Worm (Caenorhabditis elegans): ENCODE data around the gene F56C4.4.

F56C4.4 gene

DNA sequence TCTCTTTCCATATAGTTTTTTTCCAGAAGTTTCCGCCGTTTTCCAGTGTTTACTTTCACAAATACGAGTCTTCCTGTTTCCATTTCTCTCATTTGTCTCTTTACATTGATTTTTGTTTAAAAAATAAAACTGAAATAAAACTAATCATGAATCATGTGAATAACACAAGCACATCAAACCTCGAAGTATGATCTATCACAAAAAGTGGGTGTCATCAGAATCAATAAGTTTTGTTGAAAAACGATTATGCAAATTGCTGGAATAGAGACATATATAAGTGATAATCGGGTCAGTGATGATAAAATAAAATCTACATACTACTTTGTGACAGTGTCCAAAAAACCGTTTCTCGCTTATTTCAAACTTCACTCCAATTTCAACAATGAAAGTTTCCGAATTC lies 10.3 kb downstream of the F56C4.4 start, which contains the start of gene R09H10.7:
Gene R09H10.7, plus strand, starts transcription at position 301 of the 400 bp plus-strand sequence.
- TF ChIP-seq nhr-23 (tag; optimal IDR thresholded peaks at IDR 0.05), result no peak
- no peak for TF ChIP-seq nhr-21 (tag; optimal IDR thresholded peaks at IDR 0.05)
- TF ChIP-seq egl-27 (tag; optimal IDR thresholded peaks at IDR 0.05), result no peak
- no peak for TF ChIP-seq lin-13 (GFP tag; optimal IDR thresholded peaks at IDR 0.05)
- no peak for TF ChIP-seq elt-1 (tag; optimal IDR thresholded peaks at IDR 0.05)
- TF ChIP-seq C34F6.9 (tag; optimal IDR thresholded peaks at IDR 0.05), result no peak
- TF ChIP-seq F13H6.1 (tag; optimal IDR thresholded peaks at IDR 0.05), result no peak
- TF ChIP-seq nhr-25 (tag; optimal IDR thresholded peaks at IDR 0.05), result no peak
- no peak for TF ChIP-seq crh-2 (tag; optimal IDR thresholded peaks at IDR 0.05)
- no peak for TF ChIP-seq mbf-1 (tag; optimal IDR thresholded peaks at IDR 0.05)
- no peak for TF ChIP-seq snpc-4 (tag; optimal IDR thresholded peaks at IDR 0.05)

- TF ChIP-seq ztf-11 (tag; optimal IDR thresholded peaks at IDR 0.05) (no peak), lin-13 (GFP tag; optimal IDR thresholded peaks at IDR 0.05) (no peak), crh-2 (tag; optimal IDR thresholded peaks at IDR 0.05) (peak; percentile 21), nhr-25 (tag; optimal IDR thresholded peaks at IDR 0.05) (peak; percentile 81), mbf-1 (tag; optimal IDR thresholded peaks at IDR 0.05) (no peak), nhr-129 (tag; optimal IDR thresholded peaks at IDR 0.05) (peak; percentile 3), ceh-82 (tag; optimal IDR thresholded peaks at IDR 0.05) (no peak), ztf-4 (tag; optimal IDR thresholded peaks at IDR 0.05) (no peak), nhr-11 (tag; optimal IDR thresholded peaks at IDR 0.05) (no peak), nhr-21 (tag; optimal IDR thresholded peaks at IDR 0.05) (peak; percentile 2)
Measured at ce11 chrIV:10617099-10617498, 14.0 kb downstream of the F56C4.4 start.

DNA sequence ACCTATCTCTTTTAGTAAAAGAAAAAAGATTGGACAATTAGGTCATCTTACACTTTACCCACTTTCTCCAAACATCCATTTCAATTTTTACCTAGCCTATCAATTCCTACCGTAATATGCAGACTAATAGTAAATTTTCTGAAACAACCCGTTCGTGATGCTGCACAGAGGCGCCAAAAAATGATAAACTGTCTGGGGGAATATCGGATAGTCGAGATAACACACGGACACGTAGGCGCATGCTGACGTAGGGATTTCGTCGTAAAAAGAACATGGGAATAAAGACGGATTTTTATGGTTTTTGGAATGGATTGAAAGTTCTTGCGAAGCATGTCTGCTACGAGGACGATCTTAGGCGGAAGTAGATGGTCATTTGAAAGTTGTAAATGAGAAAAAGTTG lies 14.7 kb downstream of the F56C4.4 start:
- no peak for TF ChIP-seq sma-3 (GFP tag; optimal IDR thresholded peaks at IDR 0.05)
- peak; percentile 31 for TF ChIP-seq nhr-21 (tag; optimal IDR thresholded peaks at IDR 0.05)

DNA sequence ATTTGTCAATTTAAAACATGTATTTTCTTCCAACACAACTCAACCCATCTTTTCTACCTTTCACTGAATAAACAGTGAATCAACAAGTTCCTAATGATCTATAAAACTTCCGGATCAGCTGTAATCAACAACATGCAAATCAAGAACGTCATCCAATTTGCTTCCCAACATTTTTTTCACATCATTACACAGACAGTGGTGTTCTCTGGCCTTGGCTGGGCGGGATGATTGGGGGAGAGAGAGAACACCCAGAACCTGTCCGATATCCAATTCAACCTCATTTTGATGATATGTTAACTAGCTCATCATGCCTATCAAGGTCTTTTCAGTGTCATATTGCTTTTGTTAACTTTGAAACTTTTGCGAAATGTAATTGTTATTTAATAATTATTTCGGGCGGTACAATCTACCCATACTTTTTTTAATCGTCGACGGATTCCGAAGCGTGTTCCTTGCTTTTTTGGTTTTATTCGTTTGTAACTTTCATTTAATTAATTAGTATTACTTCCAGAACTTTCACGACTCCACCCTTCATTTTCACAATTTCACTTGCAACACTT lies 16.1 kb downstream of the F56C4.4 start, which contains the start of gene ptr-14:
Gene ptr-14, plus strand, starts transcription at position 510 of the 560 bp plus-strand sequence.
- TF ChIP-seq nhr-21 (tag; optimal IDR thresholded peaks at IDR 0.05), result no peak
- peak; percentile 49 for TF ChIP-seq nhr-25 (tag; optimal IDR thresholded peaks at IDR 0.05)

- peak; percentile 37 for TF ChIP-seq nhr-25 (tag; optimal IDR thresholded peaks at IDR 0.05)
- TF ChIP-seq F13H6.1 (tag; optimal IDR thresholded peaks at IDR 0.05), result no peak
- TF ChIP-seq sma-3 (GFP tag; optimal IDR thresholded peaks at IDR 0.05), result peak; percentile 27
- no peak for TF ChIP-seq fos-1 (tag; optimal IDR thresholded peaks at IDR 0.05)
- peak; percentile 10 for TF ChIP-seq sma-9 (GFP tag; optimal IDR thresholded peaks at IDR 0.05)
- no peak for TF ChIP-seq sma-9 (tag; optimal IDR thresholded peaks at IDR 0.05)
- no peak for TF ChIP-seq C34F6.9 (tag; optimal IDR thresholded peaks at IDR 0.05)
- TF ChIP-seq nhr-21 (tag; optimal IDR thresholded peaks at IDR 0.05), result peak; percentile 8
- no peak for TF ChIP-seq Y55F3AM.14 (GFP tag; optimal IDR thresholded peaks at IDR 0.05)
Measured at ce11 chrIV:10612281-10612680, 18.8 kb downstream of the F56C4.4 start.

DNA sequence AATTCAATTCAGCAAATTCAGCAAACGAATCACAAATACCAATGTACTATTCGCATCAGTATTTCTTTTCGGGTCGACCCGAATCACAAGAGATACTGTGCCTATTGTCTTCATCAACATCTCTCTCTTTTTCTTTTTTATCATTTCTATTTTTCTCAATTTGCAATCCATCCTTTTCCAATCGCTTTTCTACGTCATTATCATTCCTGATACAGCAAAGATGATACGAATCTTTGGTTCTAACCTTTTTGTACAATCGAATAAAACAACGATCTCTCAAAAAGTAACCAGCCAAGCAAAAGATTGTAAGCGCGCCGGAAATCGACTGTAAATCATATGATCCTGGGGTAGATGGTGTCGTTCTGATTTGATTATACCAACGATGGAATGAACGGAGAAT lies 21.1 kb downstream of the F56C4.4 start:
- TF ChIP-seq nhr-23 (tag; optimal IDR thresholded peaks at IDR 0.05) (no peak), ZK546.5 (tag; optimal IDR thresholded peaks at IDR 0.05) (no peak), fos-1 (tag; optimal IDR thresholded peaks at IDR 0.05) (peak; percentile 10), lsy-2 (tag; optimal IDR thresholded peaks at IDR 0.05) (no peak), sma-9 (GFP tag; optimal IDR thresholded peaks at IDR 0.05) (peak; percentile 54), sma-9 (tag; optimal IDR thresholded peaks at IDR 0.05) (no peak), nhr-21 (tag; optimal IDR thresholded peaks at IDR 0.05) (peak; percentile 2), blmp-1 (tag; optimal IDR thresholded peaks at IDR 0.05; ENCODE audit: insufficient read depth) (no peak), aly-2 (tag; optimal IDR thresholded peaks at IDR 0.05) (no peak), egl-27 (tag; optimal IDR thresholded peaks at IDR 0.05) (no peak), sma-3 (GFP tag; optimal IDR thresholded peaks at IDR 0.05) (peak; percentile 24)

DNA sequence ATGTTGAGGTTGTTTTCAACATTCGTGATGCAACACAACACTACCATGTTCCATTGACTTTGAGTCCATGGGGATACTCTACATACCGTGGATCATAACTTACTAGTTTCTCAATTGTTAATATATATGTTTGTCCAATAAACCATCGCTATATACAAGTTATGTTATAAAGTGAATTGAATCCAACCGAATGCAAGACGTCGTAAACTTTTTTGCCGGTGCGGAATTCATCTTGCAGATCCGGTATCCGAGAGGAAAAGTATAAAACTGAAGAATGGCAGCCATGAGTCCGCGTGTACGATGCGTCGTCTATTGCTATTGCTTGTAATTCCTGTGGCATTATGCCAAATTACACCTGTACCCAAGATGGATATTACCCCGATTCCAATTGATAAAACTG lies 22.8 kb downstream of the F56C4.4 start, which contains the start of gene R09H10.6:
Gene R09H10.6, plus strand, starts transcription at position 301 of the 400 bp plus-strand sequence.
- no peak for TF ChIP-seq unc-39 (tag; optimal IDR thresholded peaks at IDR 0.05)
